Fruit fly (Drosophila melanogaster): ENCODE data around the gene CG3587.
A peak's percentile ranks its signal among the peaks of the same experiment; 100 is the strongest.

- TF ChIP-seq Lpt (GFP tag; optimal IDR thresholded peaks at IDR 0.05) (no peak), ss (GFP tag; optimal IDR thresholded peaks at IDR 0.05) (peak; percentile 2 to 34), CG1621 (tag; optimal IDR thresholded peaks at IDR 0.05) (no peak), Sox15 (GFP tag; optimal IDR thresholded peaks at IDR 0.05) (no peak), CG34406 (GFP tag; optimal IDR thresholded peaks at IDR 0.05) (no peak), dac (GFP tag; optimal IDR thresholded peaks at IDR 0.05) (no peak), spab (GFP tag; optimal IDR thresholded peaks at IDR 0.05) (no peak), CG10631 (GFP tag; optimal IDR thresholded peaks at IDR 0.05) (no peak), Hr39 (GFP tag; optimal IDR thresholded peaks at IDR 0.05) (no peak), CG15336 (GFP tag; IDR thresholded peaks at IDR 0.05) (peak; percentile 62; the same call in 1 of the 2 replicates), salr (GFP tag; optimal IDR thresholded peaks at IDR 0.05) (no peak), Eip75B (GFP tag; optimal IDR thresholded peaks at IDR 0.05) (peak; percentile 35)
These were observed 1.6 kb downstream of the CG3587 start, which contains the start of gene Hr4 for dm6 chrX:1941669-1942092.

All from whole organism, prepupa.